Worm (Caenorhabditis elegans) whole organism, L1 larva: Measurements from ENCODE around the gene egl-5.

ENCODE experiments used
- blmp-1 ChIP-seq: fragments of 150-350 bp; optimal IDR thresholded peaks from 2 replicates; lab custom pipeline; 2014; ENCODE audit warnings: missing biosample characterization, missing genetic modification characterization
- ceh-8 ChIP-seq: fragments of 200-800 bp; sonication (Bioruptor generic); optimal IDR thresholded peaks from 2 replicates; lab custom pipeline; 2018; ENCODE audit warnings: mild to moderate bottlenecking, missing genetic modification characterization, moderate library complexity, missing compliant biosample characterization
- ceh-82 ChIP-seq, 3 experiments: fragments of 150-350 bp in 1 of 3; sonication (generic microtip) in 2 of 3; optimal IDR thresholded peaks; 2 replicates each; lab custom pipeline; 2014 to 2017; ENCODE audit warnings: missing biosample characterization in 3 of 3, missing genetic modification characterization in 3 of 3
- dsc-1 ChIP-seq: sonication (generic microtip); optimal IDR thresholded peaks from 2 replicates; lab custom pipeline; 2016; ENCODE audit warnings: mild to moderate bottlenecking, missing genetic modification characterization, missing compliant biosample characterization
- efl-3 ChIP-seq: fragments of 200-800 bp; sonication (Bioruptor generic); optimal IDR thresholded peaks from 2 replicates; lab custom pipeline; 2018; ENCODE audit warnings: mild to moderate bottlenecking, missing genetic modification characterization, missing compliant biosample characterization
- egl-13 ChIP-seq: sonication (generic microtip); optimal IDR thresholded peaks from 2 replicates; lab custom pipeline; 2016; ENCODE audit warnings: missing genotype, missing genetic modification reagents, missing genetic modification characterization, missing compliant biosample characterization
- elt-2 ChIP-seq: sonication (generic microtip); optimal IDR thresholded peaks from 2 replicates; lab custom pipeline; 2016; ENCODE audit warnings: missing genetic modification characterization, mild to moderate bottlenecking, inconsistent platforms, missing compliant biosample characterization, missing genetic modification reagents
- fkh-10 ChIP-seq: sonication (generic microtip); optimal IDR thresholded peaks from 2 replicates; lab custom pipeline; 2017; ENCODE audit warnings: missing biosample characterization, missing genetic modification reagents, missing genetic modification characterization
- fkh-4 ChIP-seq: sonication (generic microtip); optimal IDR thresholded peaks from 2 replicates; lab custom pipeline; 2016; ENCODE audit warnings: missing compliant biosample characterization, missing genetic modification characterization, borderline replicate concordance
- fkh-8 ChIP-seq: sonication (generic microtip); optimal IDR thresholded peaks from 2 replicates; lab custom pipeline; 2016; ENCODE audit warnings: mild to moderate bottlenecking, missing genetic modification characterization, missing compliant biosample characterization
- irx-1 ChIP-seq: sonication (generic microtip); optimal IDR thresholded peaks from 2 replicates; lab custom pipeline; 2016; ENCODE audit warnings: missing genetic modification characterization, missing compliant biosample characterization
- isw-1 ChIP-seq: fragments of 200-800 bp; sonication (Bioruptor generic); IDR thresholded peaks from 2 replicates; pipeline ENCODE4 v1.3.6; 2022; ENCODE audit warnings: missing genetic modification characterization, missing compliant biosample characterization
- jun-1 ChIP-seq: fragments of 150-350 bp; optimal IDR thresholded peaks from 2 replicates; lab custom pipeline; 2014; ENCODE audit warnings: missing biosample characterization, missing genetic modification reagents, missing genetic modification characterization
- lin-14 ChIP-seq: fragments of 200-800 bp; sonication (Bioruptor generic); optimal IDR thresholded peaks from 2 replicates; lab custom pipeline; 2018; ENCODE audit warnings: mild to moderate bottlenecking, missing genetic modification characterization, moderate library complexity, missing compliant biosample characterization
- lin-35 ChIP-seq, 2 experiments: fragments of 150-350 bp; optimal IDR thresholded peaks; 2 replicates each; lab custom pipeline; 2014; ENCODE audit warnings: missing biosample characterization in 2 of 2, missing genetic modification characterization in 2 of 2, missing genetic modification reagents in 2 of 2
- lin-39 ChIP-seq: fragments of 150-350 bp; optimal IDR thresholded peaks from 2 replicates; lab custom pipeline; 2014; ENCODE audit warnings: missing biosample characterization, missing genetic modification reagents, missing genetic modification characterization
- lsy-2 ChIP-seq, 2 experiments: fragments of 150-350 bp; optimal IDR thresholded peaks; 2 replicates each; lab custom pipeline; 2014; ENCODE audit warnings: missing biosample characterization in 2 of 2, missing genetic modification characterization in 2 of 2
- mab-9 ChIP-seq: fragments of 200-800 bp; sonication (Bioruptor generic); IDR thresholded peaks from 2 replicates; pipeline ENCODE4 v1.3.6; 2022; ENCODE audit warnings: missing genetic modification reagents, missing genetic modification characterization, missing compliant biosample characterization
- mdl-1 ChIP-seq, 2 experiments: fragments of 150-350 bp; optimal IDR thresholded peaks; 2 replicates each; lab custom pipeline; 2014 to 2017; ENCODE audit warnings: missing biosample characterization in 2 of 2, missing genetic modification characterization in 2 of 2, inconsistent platforms in 1 of 2
- mef-2 ChIP-seq: fragments of 150-350 bp; optimal IDR thresholded peaks from 2 replicates; lab custom pipeline; 2014; ENCODE audit warnings: missing biosample characterization, missing genetic modification characterization
- nhr-11 ChIP-seq: fragments of 150-350 bp; optimal IDR thresholded peaks from 2 replicates; lab custom pipeline; 2014; ENCODE audit warnings: missing biosample characterization, missing genetic modification characterization
- nhr-20 ChIP-seq: sonication (generic microtip); optimal IDR thresholded peaks from 2 replicates; lab custom pipeline; 2016; ENCODE audit warnings: mild to moderate bottlenecking, missing genetic modification characterization, missing compliant biosample characterization
- nhr-47 ChIP-seq: sonication (generic microtip); optimal IDR thresholded peaks from 2 replicates; lab custom pipeline; 2016; ENCODE audit warnings: mild to moderate bottlenecking, missing genetic modification characterization, moderate library complexity, missing compliant biosample characterization
- nhr-71 ChIP-seq: sonication (generic microtip); optimal IDR thresholded peaks from 2 replicates; lab custom pipeline; 2016; ENCODE audit warnings: mild to moderate bottlenecking, missing genetic modification characterization, moderate library complexity, missing compliant biosample characterization
- nhr-76 ChIP-seq: sonication (generic microtip); optimal IDR thresholded peaks from 2 replicates; lab custom pipeline; 2017; ENCODE audit warnings: missing biosample characterization, missing genetic modification characterization
- pax-3 ChIP-seq: fragments of 200-800 bp; sonication (Bioruptor generic); optimal IDR thresholded peaks from 2 replicates; lab custom pipeline; 2018; ENCODE audit warnings: mild to moderate bottlenecking, missing genetic modification characterization, moderate library complexity, missing compliant biosample characterization
- rnt-1 ChIP-seq: sonication (generic microtip); optimal IDR thresholded peaks from 2 replicates; lab custom pipeline; 2016; ENCODE audit warnings: mild to moderate bottlenecking, missing genetic modification characterization, moderate library complexity, missing compliant biosample characterization
- snpc-4 ChIP-seq: fragments of 150-350 bp; optimal IDR thresholded peaks from 2 replicates; lab custom pipeline; 2014; ENCODE audit warnings: missing biosample characterization, missing genetic modification characterization
- snu-23 ChIP-seq: sonication (generic microtip); optimal IDR thresholded peaks from 2 replicates; lab custom pipeline; 2016; ENCODE audit warnings: missing genetic modification characterization, missing compliant biosample characterization
- sox-4 ChIP-seq: sonication (generic microtip); optimal IDR thresholded peaks from 2 replicates; lab custom pipeline; 2016; ENCODE audit warnings: missing genetic modification characterization, missing compliant biosample characterization
- tlp-1 ChIP-seq: fragments of 150-350 bp; optimal IDR thresholded peaks from 2 replicates; lab custom pipeline; 2014; ENCODE audit warnings: missing biosample characterization, missing genetic modification characterization
- unc-62 ChIP-seq: fragments of 150-350 bp; optimal IDR thresholded peaks from 2 replicates; lab custom pipeline; 2014; ENCODE audit warnings: missing biosample characterization, missing genetic modification reagents, missing genetic modification characterization
- unc-86 ChIP-seq: sonication (generic microtip); optimal IDR thresholded peaks from 2 replicates; lab custom pipeline; 2016; ENCODE audit warnings: missing genetic modification characterization, missing compliant biosample characterization
- xbp-1 ChIP-seq: sonication (generic microtip); optimal IDR thresholded peaks from 2 replicates; lab custom pipeline; 2016; ENCODE audit warnings: missing genetic modification characterization, missing compliant biosample characterization

egl-5 gene

DNA sequence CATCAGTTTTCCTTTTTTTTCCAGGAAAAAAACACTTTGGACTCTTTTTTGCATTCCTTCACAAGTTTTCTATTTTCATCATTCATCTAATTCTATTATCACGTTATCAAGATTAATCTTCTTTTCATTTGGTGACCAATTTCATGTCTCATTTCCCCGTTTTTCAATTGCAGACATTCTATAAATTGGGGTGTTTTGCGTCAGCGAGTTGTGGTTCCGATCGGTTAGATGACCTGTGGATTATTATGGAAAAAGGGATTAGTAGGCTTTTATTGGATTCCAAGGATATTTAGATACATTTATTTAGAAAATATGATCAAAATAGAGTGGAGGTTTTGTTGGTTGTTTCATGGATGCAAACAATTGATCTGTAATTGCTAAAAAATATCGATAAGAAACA lies 20.7 kb downstream of the egl-5 start (continued):
- TF ChIP-seq isw-1 (no peak), ceh-82 (tag; optimal IDR thresholded peaks at IDR 0.05; lab: Kevin White, UChicago) (no peak), lin-35 (GFP tag; optimal IDR thresholded peaks at IDR 0.05; lab: Kevin White, UChicago) (no peak), dsc-1 (tag; lab: Kevin White, UChicago) (peak; percentile 99), jun-1 (no peak), irx-1 (tag; lab: Kevin White, UChicago) (no peak), unc-62 (GFP tag; lab: Kevin White, UChicago) (no peak)

DNA sequence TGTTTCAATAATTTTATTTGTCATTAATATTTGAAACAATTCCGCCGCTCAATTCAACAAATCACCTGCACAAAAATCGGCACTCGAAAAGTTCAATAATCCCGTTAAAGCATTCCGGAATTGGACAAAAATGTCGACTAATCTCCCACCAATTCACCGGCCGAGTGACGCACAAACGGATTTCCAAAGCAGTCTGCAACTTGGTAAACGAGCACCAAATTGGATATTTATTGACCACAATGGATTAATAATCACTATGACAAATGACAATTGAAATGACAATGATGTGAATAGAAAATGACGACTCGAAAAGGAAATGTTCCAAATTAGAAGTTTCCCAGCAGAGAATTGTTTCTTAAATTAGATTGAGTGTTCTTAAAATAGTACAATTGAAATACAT lies 21.5 kb downstream of the egl-5 start:
- TF ChIP-seq nhr-76 (tag; lab: Kevin White, UChicago) (no peak), fkh-8 (tag; lab: Kevin White, UChicago) (peak; percentile 23), pax-3 (tag; lab: Kevin White, UChicago) (peak; percentile 49), dsc-1 (tag; lab: Kevin White, UChicago) (peak; percentile 93)

DNA sequence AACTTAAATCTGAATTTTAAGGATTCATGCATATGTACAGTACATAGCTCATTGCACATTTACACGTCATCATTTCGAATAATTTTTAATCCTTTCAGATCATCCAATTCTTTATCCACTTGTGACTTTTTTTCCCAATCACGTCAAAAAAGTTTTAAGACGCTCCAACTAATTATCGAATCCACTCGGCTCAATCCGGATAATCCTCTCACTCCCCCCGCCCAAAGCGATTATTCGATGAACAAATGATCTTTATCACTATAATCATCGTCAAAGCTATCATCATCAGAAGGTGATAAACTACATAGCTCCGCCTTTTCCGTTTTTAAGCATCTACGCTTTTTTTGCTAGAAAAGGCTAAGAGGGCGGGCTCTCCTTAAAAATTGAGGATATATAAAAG lies 23.4 kb downstream of the egl-5 start:
- no peak for TF ChIP-seq mdl-1 (tag; optimal IDR thresholded peaks at IDR 0.05; lab: Kevin White, UChicago)
- TF ChIP-seq fkh-8 (tag; lab: Kevin White, UChicago) = peak; percentile 20
- no peak for TF ChIP-seq elt-2 (tag; lab: Kevin White, UChicago)
- peak; percentile 31 for TF ChIP-seq egl-13 (tag; lab: Kevin White, UChicago)
- TF ChIP-seq lin-39 (tag; lab: Kevin White, UChicago) = no peak
- no peak for TF ChIP-seq tlp-1 (tag; lab: Kevin White, UChicago)
- peak; percentile 51 for TF ChIP-seq sox-4
- TF ChIP-seq dsc-1 (tag; lab: Kevin White, UChicago) = peak; percentile 97
- no peak for TF ChIP-seq mab-9
- TF ChIP-seq snu-23 (GFP tag; lab: Kevin White, UChicago) = no peak
- TF ChIP-seq mef-2 (tag; lab: Kevin White, UChicago) = no peak
- TF ChIP-seq nhr-47 (tag; lab: Kevin White, UChicago) = peak; percentile 32
- no peak for TF ChIP-seq lin-14
- TF ChIP-seq pax-3 (tag; lab: Kevin White, UChicago) = peak; percentile 77
- peak; percentile 2 for TF ChIP-seq fkh-4 (tag; lab: Kevin White, UChicago)
- TF ChIP-seq ceh-82 (tag; optimal IDR thresholded peaks at IDR 0.05; lab: Kevin White, UChicago) = no peak
- TF ChIP-seq nhr-71 (tag; lab: Kevin White, UChicago) = peak; percentile 5

DNA sequence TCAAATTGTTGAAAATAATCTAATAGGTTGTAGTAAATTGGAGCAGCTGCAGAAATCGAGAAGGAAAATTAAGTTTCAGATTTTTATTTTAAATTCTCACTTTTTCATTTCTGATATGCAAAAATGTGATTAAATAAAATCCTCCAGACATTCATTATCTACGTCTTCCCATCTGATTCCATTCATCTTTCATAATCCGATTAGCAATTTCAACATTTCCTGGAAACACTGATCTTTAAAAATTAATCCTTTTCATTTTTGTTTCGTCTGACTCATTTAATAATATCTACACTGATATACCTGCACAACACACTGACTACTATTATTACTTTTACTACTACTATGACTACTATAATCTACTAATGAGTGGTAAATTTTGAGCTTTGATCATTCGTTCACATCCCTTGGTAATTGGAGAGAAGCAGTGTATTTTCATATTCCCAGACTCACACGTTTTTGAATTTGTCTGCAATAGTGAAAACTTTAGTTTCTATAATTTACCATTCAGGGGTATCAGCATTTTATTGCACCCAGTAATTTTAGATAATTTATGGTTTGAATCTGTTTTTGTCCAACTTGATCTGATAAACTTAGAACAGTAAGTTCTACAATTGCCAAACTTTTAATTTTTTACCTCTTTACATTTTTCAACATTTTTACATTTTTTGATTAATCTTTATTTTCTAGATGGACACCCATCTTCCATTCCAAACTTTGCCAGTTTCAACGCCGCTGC lies 24.9 kb downstream of the egl-5 start, which contains the start of gene ceh-23:
Gene ceh-23 (plus strand): TSS at position 686 of the 736 bp plus-strand sequence.
- TF ChIP-seq lsy-2 (tag; optimal IDR thresholded peaks at IDR 0.05; lab: Kevin White, UChicago) (peak in 1 of 2 experiments; percentile 2), nhr-11 (peak; percentile 29), fkh-10 (GFP tag; lab: Kevin White, UChicago) (no peak), blmp-1 (tag; lab: Kevin White, UChicago) (no peak), nhr-20 (peak; percentile 16), snu-23 (GFP tag; lab: Kevin White, UChicago) (no peak), snpc-4 (tag; lab: Kevin White, UChicago) (no peak), nhr-47 (tag; lab: Kevin White, UChicago) (peak; percentile 57), dsc-1 (tag; lab: Kevin White, UChicago) (peak; percentile 96), nhr-71 (tag; lab: Kevin White, UChicago) (peak; percentile 38), tlp-1 (tag; lab: Kevin White, UChicago) (no peak), egl-13 (tag; lab: Kevin White, UChicago) (peak; percentile 38), xbp-1 (tag; lab: Kevin White, UChicago) (no peak), unc-86 (tag; lab: Kevin White, UChicago) (no peak), sox-4 (peak; percentile 14), fkh-8 (tag; lab: Kevin White, UChicago) (peak; percentile 61), rnt-1 (tag; lab: Kevin White, UChicago) (no peak), ceh-8 (GFP tag; lab: Kevin White, UChicago) (peak; percentile 43), pax-3 (tag; lab: Kevin White, UChicago) (peak; percentile 76), efl-3 (GFP tag; lab: Kevin White, UChicago) (no peak)
